Worm (Caenorhabditis elegans): ENCODE data around the gene F01G4.4.

The F01G4.4 gene

DNA sequence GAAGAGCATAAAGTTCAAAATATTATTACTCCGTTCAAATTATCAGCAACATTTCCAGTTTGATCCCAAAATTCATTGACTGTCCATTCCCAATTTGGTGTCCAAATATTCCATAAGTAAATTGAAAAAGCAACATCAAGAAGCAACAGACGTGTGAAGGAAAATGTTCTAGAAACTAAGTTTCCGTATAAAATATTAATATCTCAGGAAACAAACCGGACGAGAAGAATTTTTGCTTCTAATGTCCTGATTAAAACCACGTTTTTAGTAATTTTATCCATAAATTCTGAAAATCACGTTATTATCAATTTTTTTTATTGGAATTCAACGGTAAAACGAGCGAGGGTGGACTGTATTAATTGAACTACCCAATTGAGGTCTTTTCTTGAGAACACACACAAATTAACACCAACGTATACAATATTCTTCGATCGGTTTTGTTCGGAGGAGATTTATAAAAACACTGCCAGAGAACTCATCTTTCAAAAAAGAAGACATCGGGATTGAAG lies 3.9 kb downstream of the F01G4.4 start, which contains the start of gene pigq-1 (continued):
- TF ChIP-seq lin-39 (tag; optimal IDR thresholded peaks at IDR 0.05), result no peak
- peak; percentile 63 for TF ChIP-seq mep-1 (tag; optimal IDR thresholded peaks at IDR 0.05)
- no peak for TF ChIP-seq D1046.2 (GFP tag; IDR thresholded peaks at IDR 0.05)
- TF ChIP-seq pqm-1 (tag; optimal IDR thresholded peaks at IDR 0.05), result no peak
- TF ChIP-seq hlh-30 (tag; optimal IDR thresholded peaks at IDR 0.05; ENCODE audit: insufficient read depth), result no peak
- TF ChIP-seq mxl-2 (GFP tag; conservative IDR thresholded peaks at IDR 0.05), result no peak
- no peak for TF ChIP-seq ceh-28 (tag; optimal IDR thresholded peaks at IDR 0.05)
- TF ChIP-seq zag-1 (tag; optimal IDR thresholded peaks at IDR 0.05), result peak; percentile 55
- no peak for TF ChIP-seq R02D3.7 (tag; optimal IDR thresholded peaks at IDR 0.05)
- no peak for TF ChIP-seq egl-43 (GFP tag; IDR thresholded peaks at IDR 0.05)

DNA sequence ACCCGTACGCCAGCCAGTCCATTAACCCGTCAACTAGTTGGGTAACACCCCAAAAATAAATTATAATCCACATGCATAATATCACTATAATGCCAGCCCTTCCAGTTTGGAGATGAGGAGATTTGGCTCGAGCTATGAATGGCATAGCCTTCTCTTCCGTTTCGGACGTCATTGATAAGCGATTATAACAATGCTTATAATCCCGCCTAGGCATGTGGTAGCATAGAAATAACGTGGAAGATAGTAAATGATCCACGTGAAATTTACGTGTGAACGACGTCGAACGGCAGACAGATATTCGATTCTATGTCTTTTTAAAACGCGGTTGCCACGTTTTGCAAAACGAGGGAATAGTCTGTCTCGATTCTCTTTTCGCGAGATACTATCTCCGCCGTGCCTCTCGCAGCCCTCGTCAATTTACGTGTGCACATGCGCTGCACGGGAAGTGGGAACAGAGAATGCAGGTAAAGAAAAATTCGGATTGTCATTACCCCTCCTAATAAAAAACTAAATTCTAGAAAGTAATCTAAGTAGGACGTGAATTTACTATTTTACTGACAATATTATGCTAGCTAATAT lies 5.7 kb downstream of the F01G4.4 start:
- TF ChIP-seq lin-1 (GFP tag; IDR thresholded peaks at IDR 0.05), result no peak
- TF ChIP-seq attf-4 (tag; optimal IDR thresholded peaks at IDR 0.05), result no peak
- TF ChIP-seq T26A8.4 (GFP tag; IDR thresholded peaks at IDR 0.05), result no peak
- peak in 1 of 2 experiments; percentile 50 for TF ChIP-seq mdl-1 (tag; optimal IDR thresholded peaks at IDR 0.05)
- TF ChIP-seq F44E2.7 (GFP tag; IDR thresholded peaks at IDR 0.05), result no peak
- TF ChIP-seq nhr-25 (tag; optimal IDR thresholded peaks at IDR 0.05; ENCODE audit: borderline replicate concordance, insufficient read depth), result no peak
- TF ChIP-seq madf-5 (GFP tag; IDR thresholded peaks at IDR 0.05), result no peak
- TF ChIP-seq pqm-1 (tag; optimal IDR thresholded peaks at IDR 0.05), result no peak
- no peak for TF ChIP-seq ZK337.2 (GFP tag; IDR thresholded peaks at IDR 0.05)
- TF ChIP-seq unc-39 (tag; optimal IDR thresholded peaks at IDR 0.05), result no peak
- no peak for TF ChIP-seq tag-97 (GFP tag; IDR thresholded peaks at IDR 0.05)
- no peak for TF ChIP-seq ceh-32 (tag; optimal IDR thresholded peaks at IDR 0.05; ENCODE audit: poor library complexity)
- peak; percentile 84 for TF ChIP-seq mxl-3 (GFP tag; optimal IDR thresholded peaks at IDR 0.05)
- no peak for TF ChIP-seq T20F7.1 (GFP tag; optimal IDR thresholded peaks at IDR 0.05)
- no peak for TF ChIP-seq daf-8 (GFP tag; IDR thresholded peaks at IDR 0.05)
- no peak; the same call in none of the 2 replicates for TF ChIP-seq mxl-2 (GFP tag; conservative IDR thresholded peaks at IDR 0.05)
- no peak for TF ChIP-seq jun-1 (tag; optimal IDR thresholded peaks at IDR 0.05)
- TF ChIP-seq pha-4 (GFP tag; IDR thresholded peaks at IDR 0.05), result no peak
- TF ChIP-seq pha-4 (tag; optimal IDR thresholded peaks at IDR 0.05), result no peak
- TF ChIP-seq spr-3 (GFP tag; optimal IDR thresholded peaks at IDR 0.05), result no peak
- no peak for TF ChIP-seq lin-39 (tag; optimal IDR thresholded peaks at IDR 0.05)
- no peak for TF ChIP-seq madf-9 (GFP tag; conservative IDR thresholded peaks at IDR 0.05)
- TF ChIP-seq Y48G9A.11 (GFP tag; IDR thresholded peaks at IDR 0.05), result no peak
- TF ChIP-seq mdt-29 (GFP tag; IDR thresholded peaks at IDR 0.05), result no peak
- peak; percentile 59 for TF ChIP-seq dmd-6 (GFP tag; IDR thresholded peaks at IDR 0.05)
- no peak for TF ChIP-seq nhr-77 (tag; optimal IDR thresholded peaks at IDR 0.05)
- peak; percentile 17 for TF ChIP-seq dpl-1 (GFP tag; optimal IDR thresholded peaks at IDR 0.05)
- peak in 1 of 2 experiments; percentile 40 for TF ChIP-seq lsy-2 (tag; optimal IDR thresholded peaks at IDR 0.05)
- peak; percentile 49 for TF ChIP-seq hlh-11 (tag; optimal IDR thresholded peaks at IDR 0.05)
- TF ChIP-seq unc-62 (GFP tag; optimal IDR thresholded peaks at IDR 0.05 in 1 of 2), result no peak
- no peak for TF ChIP-seq unc-62 (tag; optimal IDR thresholded peaks at IDR 0.05)
- TF ChIP-seq nhr-48 (tag; optimal IDR thresholded peaks at IDR 0.05), result no peak
- TF ChIP-seq Y105C5A.15 (GFP tag; IDR thresholded peaks at IDR 0.05), result no peak
- TF ChIP-seq daf-16 (GFP tag; optimal IDR thresholded peaks at IDR 0.05), result no peak
- no peak for TF ChIP-seq daf-16 (tag; optimal IDR thresholded peaks at IDR 0.05)
- TF ChIP-seq spr-1 (tag; optimal IDR thresholded peaks at IDR 0.05), result no peak
- no peak for TF ChIP-seq lir-3 (tag; optimal IDR thresholded peaks at IDR 0.05)
- TF ChIP-seq unc-130 (GFP tag; optimal IDR thresholded peaks at IDR 0.05), result no peak
- no peak for TF ChIP-seq hif-1 (tag; optimal IDR thresholded peaks at IDR 0.05)
- TF ChIP-seq ctbp-1 (GFP tag; IDR thresholded peaks at IDR 0.05), result no peak
- peak; percentile 16 for TF ChIP-seq dve-1 (tag; optimal IDR thresholded peaks at IDR 0.05; ENCODE audit: insufficient read depth)
- TF ChIP-seq snpc-1.2 (GFP tag; IDR thresholded peaks at IDR 0.05), result 0 out of 2 replicates have a peak, but pooled peaks have one; percentile 10
